Worm (Caenorhabditis elegans): ENCODE results near the gene sel-15.

DNA sequence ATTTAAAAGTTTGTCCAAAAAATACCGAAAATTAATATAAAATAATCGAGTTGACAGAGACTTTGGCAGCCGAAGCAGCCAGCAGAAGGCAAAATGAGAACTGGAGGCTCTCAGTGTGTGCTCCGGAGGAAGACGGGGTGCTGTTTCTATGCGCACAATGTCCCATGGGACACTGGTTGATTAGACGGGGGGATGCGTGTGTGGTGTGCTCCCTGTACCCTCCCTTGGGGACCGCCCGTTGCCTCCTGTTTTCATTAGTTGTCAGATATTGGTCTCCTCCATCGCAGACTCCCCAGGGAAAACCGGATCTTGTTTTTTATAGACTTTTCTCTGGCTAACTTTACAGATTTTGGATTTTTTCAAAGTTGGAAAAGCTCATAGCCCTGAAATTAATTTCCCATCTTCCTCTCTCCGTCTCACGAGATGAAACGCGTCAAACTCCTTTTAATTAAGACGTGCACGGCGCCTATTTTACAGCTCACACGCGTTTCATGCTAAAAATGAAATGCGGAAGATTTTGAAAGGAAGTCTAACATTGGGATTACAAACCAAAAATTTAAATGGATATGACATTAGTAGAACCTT is 31.0 kb downstream of the sel-15 start, which contains the start of gene C09F5.3:
- TF ChIP-seq jun-1 (tag; optimal IDR thresholded peaks at IDR 0.05), result no peak
- no peak for TF ChIP-seq snpc-4 (tag; optimal IDR thresholded peaks at IDR 0.05)
- no peak for TF ChIP-seq ama-1 (optimal IDR thresholded peaks at IDR 0.05)
- TF ChIP-seq elt-2 (tag; optimal IDR thresholded peaks at IDR 0.05), result no peak
- TF ChIP-seq unc-86 (tag; optimal IDR thresholded peaks at IDR 0.05), result no peak
- no peak for TF ChIP-seq pag-3 (tag; optimal IDR thresholded peaks at IDR 0.05; ENCODE audit: borderline replicate concordance, insufficient read depth)
- TF ChIP-seq vab-15 (tag; optimal IDR thresholded peaks at IDR 0.05), result no peak
- no peak for TF ChIP-seq zag-1 (tag; optimal IDR thresholded peaks at IDR 0.05)
- no peak for TF ChIP-seq F16B12.6 (tag; optimal IDR thresholded peaks at IDR 0.05)
- TF ChIP-seq unc-62 (GFP tag; optimal IDR thresholded peaks at IDR 0.05), result no peak
- TF ChIP-seq nhr-237 (tag; optimal IDR thresholded peaks at IDR 0.05), result no peak
- TF ChIP-seq nhr-12 (tag; optimal IDR thresholded peaks at IDR 0.05), result no peak
- no peak for TF ChIP-seq nhr-90 (tag; optimal IDR thresholded peaks at IDR 0.05; ENCODE audit: poor library complexity)

Data from whole organism, L1 larva.